Fruit fly (Drosophila melanogaster): Measurements from ENCODE around the gene CG14985.

DNA sequence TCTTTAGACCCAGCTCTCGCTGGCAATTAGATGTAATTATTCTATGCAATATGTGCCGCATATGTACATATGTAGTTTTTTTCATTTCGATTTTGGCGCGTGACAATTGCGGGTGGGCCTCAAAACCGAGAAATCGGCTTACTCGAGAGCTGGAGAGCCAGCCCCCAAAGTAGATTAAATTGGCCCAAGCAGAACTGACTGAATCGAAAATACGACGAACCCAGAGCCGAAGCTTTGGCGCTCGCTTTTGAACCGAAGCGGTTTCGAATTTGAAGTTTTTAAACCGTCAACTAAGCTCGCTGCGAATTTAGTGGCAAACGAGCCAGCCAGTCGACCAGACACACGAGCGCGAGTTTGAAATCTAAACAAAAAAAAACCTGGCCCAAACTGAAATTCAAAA lies 43.0 kb downstream of the CG14985 start, which contains the start of gene CG1136:
- TF ChIP-seq kay (GFP tag; ENCODE audit: borderline replicate concordance) (no peak), bab1 (GFP tag; optimal IDR thresholded peaks at IDR 0.05) (no peak), CG7101 (tag; optimal IDR thresholded peaks at IDR 0.05) (no peak), Hr96 (GFP tag; optimal IDR thresholded peaks at IDR 0.05) (no peak), CG11617 (GFP tag; optimal IDR thresholded peaks at IDR 0.05) (no peak), Mnt (GFP tag; optimal IDR thresholded peaks at IDR 0.05) (no peak), cnc (optimal IDR thresholded peaks at IDR 0.05) (no peak), tj (GFP tag; optimal IDR thresholded peaks at IDR 0.05) (peak; percentile 14), Crg-1 (GFP tag; optimal IDR thresholded peaks at IDR 0.05) (no peak), CG1620 (GFP tag; optimal IDR thresholded peaks at IDR 0.05) (no peak), Clk (GFP tag; optimal IDR thresholded peaks at IDR 0.05) (no peak), cic (GFP tag; optimal IDR thresholded peaks at IDR 0.05) (no peak)

All from whole organism, adult.